Worm (Caenorhabditis elegans) whole organism, late embryonic: ENCODE data around the gene C48B4.6.

ENCODE experiments used
- nhr-11 ChIP-seq: fragments of 150-350 bp; optimal IDR thresholded peaks from 2 replicates; lab custom pipeline; 2014; ENCODE audit warnings: missing biosample characterization, missing genetic modification characterization
- pqm-1 ChIP-seq: sonication (generic microtip); optimal IDR thresholded peaks from 2 replicates; lab custom pipeline; 2016; ENCODE audit warnings: missing genetic modification characterization, missing compliant biosample characterization
- pros-1 ChIP-seq: fragments of 150-350 bp; optimal IDR thresholded peaks from 2 replicates; lab custom pipeline; 2014; ENCODE audit warnings: missing biosample characterization, missing genetic modification reagents, missing genetic modification characterization

ce11 chrIII:9516148-9516547 is 42.2 kb downstream of the C48B4.6 start, which contains the start of gene F55H2.7:
- TF ChIP-seq pros-1 (tag; lab: Kevin White, UChicago) (no peak), nhr-11 (tag; lab: Kevin White, UChicago) (no peak), pqm-1 (no peak)
